Worm (Caenorhabditis elegans) whole organism, young adult: ENCODE results near the gene xtr-1.
A peak's percentile ranks its signal among the peaks of the same experiment; 100 is the strongest.

Experiments
- B0019.2 ChIP-seq: fragments of 200-800 bp; sonication (Bioruptor generic); conservative IDR thresholded peaks from 2 replicates; pipeline ENCODE4 v1.3.6; 2022; ENCODE audit warnings: missing genetic modification reagents, missing genetic modification characterization, missing compliant biosample characterization
- F10E7.11 ChIP-seq: sonication (generic microtip); optimal IDR thresholded peaks from 2 replicates; lab custom pipeline; 2017; ENCODE audit warnings: mild to moderate bottlenecking, missing genetic modification characterization, moderate library complexity, missing compliant biosample characterization
- K12H6.12 ChIP-seq: fragments of 200-800 bp; sonication (Bioruptor generic); optimal IDR thresholded peaks from 2 replicates; lab custom pipeline; 2018; ENCODE audit warnings: mild to moderate bottlenecking, missing genetic modification characterization, missing compliant biosample characterization
- T26A5.8 ChIP-seq: sonication (generic microtip); optimal IDR thresholded peaks from 2 replicates; lab custom pipeline; 2016; ENCODE audit warnings: missing genetic modification characterization, missing compliant biosample characterization
- Y56A3A.18 ChIP-seq: fragments of 200-800 bp; sonication (Bioruptor generic); IDR thresholded peaks from 2 replicates; pipeline ENCODE4 v1.3.6; 2022; ENCODE audit warnings: missing genetic modification reagents, missing genetic modification characterization, missing compliant biosample characterization
- atf-7 ChIP-seq: sonication (generic microtip); optimal IDR thresholded peaks from 2 replicates; lab custom pipeline; 2017; ENCODE audit warnings: mild to moderate bottlenecking, missing genetic modification characterization, missing compliant biosample characterization
- ccch-3 ChIP-seq: fragments of 200-800 bp; sonication (Bioruptor generic); optimal IDR thresholded peaks from 2 replicates; lab custom pipeline; 2018; ENCODE audit warnings: mild to moderate bottlenecking, missing genetic modification characterization, missing compliant biosample characterization
- cebp-2 ChIP-seq: fragments of 200-800 bp; sonication (Bioruptor generic); IDR thresholded peaks from 2 replicates; pipeline ENCODE4 v1.3.6; 2022; ENCODE audit warnings: missing genetic modification characterization, missing compliant biosample characterization
- ceh-100 ChIP-seq: fragments of 200-800 bp; sonication (Bioruptor generic); IDR thresholded peaks from 2 replicates; pipeline ENCODE4 v1.3.6; 2022; ENCODE audit warnings: missing genetic modification reagents, missing genetic modification characterization, missing compliant biosample characterization
- chd-7 ChIP-seq: sonication (generic microtip); optimal IDR thresholded peaks from 2 replicates; lab custom pipeline; 2016; ENCODE audit warnings: mild to moderate bottlenecking, missing genetic modification characterization, moderate library complexity, missing compliant biosample characterization
- dpff-1 ChIP-seq: sonication (generic microtip); optimal IDR thresholded peaks from 2 replicates; lab custom pipeline; 2017; ENCODE audit warnings: mild to moderate bottlenecking, missing genetic modification characterization, missing compliant biosample characterization
- egrh-3 ChIP-seq: fragments of 200-800 bp; sonication (Bioruptor generic); IDR thresholded peaks from 2 replicates; pipeline ENCODE4 v1.3.6; 2022; ENCODE audit warnings: missing genetic modification reagents, missing genetic modification characterization, missing compliant biosample characterization
- ets-4 ChIP-seq: fragments of 200-800 bp; sonication (Bioruptor generic); optimal IDR thresholded peaks from 2 replicates; lab custom pipeline; 2018; ENCODE audit warnings: mild to moderate bottlenecking, missing genetic modification characterization, missing compliant biosample characterization
- hmg-1.2 ChIP-seq: fragments of 200-800 bp; sonication (Bioruptor generic); IDR thresholded peaks from 2 replicates; pipeline ENCODE4 v1.3.6; 2022; ENCODE audit warnings: missing genetic modification reagents, missing genetic modification characterization, missing compliant biosample characterization
- let-526 ChIP-seq: fragments of 200-800 bp; sonication (Bioruptor generic); IDR thresholded peaks from 2 replicates; pipeline ENCODE4 v1.3.6; 2022; ENCODE audit warnings: missing genetic modification reagents, missing genetic modification characterization, missing compliant biosample characterization
- madf-3 ChIP-seq: fragments of 200-800 bp; sonication (Bioruptor generic); IDR thresholded peaks from 2 replicates; pipeline ENCODE4 v1.3.6; 2022; ENCODE audit warnings: missing genetic modification reagents, missing genetic modification characterization, missing compliant biosample characterization
- madf-6 ChIP-seq: fragments of 200-800 bp; sonication (Bioruptor generic); IDR thresholded peaks from 2 replicates; pipeline ENCODE4 v1.3.6; 2022; ENCODE audit warnings: missing genetic modification reagents, missing genetic modification characterization, missing compliant biosample characterization
- mcd-1 ChIP-seq: fragments of 200-800 bp; sonication (Bioruptor generic); IDR thresholded peaks from 2 replicates; pipeline ENCODE4 v1.3.6; 2022; ENCODE audit warnings: missing genetic modification reagents, missing genetic modification characterization, missing compliant biosample characterization
- nfya-1 ChIP-seq: sonication (generic microtip); optimal IDR thresholded peaks from 2 replicates; lab custom pipeline; 2017; ENCODE audit warnings: antibody characterized with exemption, missing compliant biosample characterization, missing genetic modification characterization, borderline replicate concordance; ENCODE audit not compliant: insufficient read depth
- nfya-2 ChIP-seq: fragments of 200-800 bp; sonication (Bioruptor generic); IDR thresholded peaks from 2 replicates; pipeline ENCODE4 v1.3.6; 2022; ENCODE audit warnings: missing genetic modification reagents, missing genetic modification characterization, missing compliant biosample characterization
- nhr-179 ChIP-seq: sonication (generic microtip); optimal IDR thresholded peaks from 2 replicates; lab custom pipeline; 2016; ENCODE audit warnings: mild to moderate bottlenecking, missing genetic modification characterization, missing compliant biosample characterization
- rpc-1 ChIP-seq, 2 experiments: fragments of 150-350 bp in 1 of 2; sonication (generic microtip) in 1 of 2; optimal IDR thresholded peaks; 2 replicates each; lab custom pipeline; 2014 to 2018; ENCODE audit warnings: missing biosample characterization in 1 of 2, missing genetic modification characterization in 1 of 2, missing genetic modification reagents in 1 of 2, missing genotype in 1 of 2
- sea-2 ChIP-seq: fragments of 200-800 bp; sonication (Bioruptor generic); IDR thresholded peaks from 2 replicates; pipeline ENCODE4 v1.3.6; 2022; ENCODE audit warnings: missing genetic modification characterization, missing compliant biosample characterization
- somi-1 ChIP-seq: fragments of 200-800 bp; sonication (Bioruptor generic); optimal IDR thresholded peaks from 2 replicates; lab custom pipeline; 2018; ENCODE audit warnings: mild to moderate bottlenecking, missing genetic modification characterization, missing compliant biosample characterization
- tlf-1 ChIP-seq: fragments of 200-800 bp; sonication (Bioruptor generic); optimal IDR thresholded peaks from 2 replicates; lab custom pipeline; 2018; ENCODE audit warnings: mild to moderate bottlenecking, missing genetic modification characterization, missing compliant biosample characterization
- unc-62 ChIP-seq: fragments of 150-350 bp; optimal IDR thresholded peaks from 2 replicates; lab custom pipeline; 2014; ENCODE audit warnings: missing biosample characterization, missing genetic modification reagents, missing genetic modification characterization
- xnd-1 ChIP-seq: sonication (generic microtip); optimal IDR thresholded peaks from 2 replicates; lab custom pipeline; 2016; ENCODE audit warnings: missing genotype, missing genetic modification reagents, missing genetic modification characterization, missing compliant biosample characterization
- zfh-2 ChIP-seq: fragments of 200-800 bp; sonication (Bioruptor generic); conservative IDR thresholded peaks from 2 replicates; pipeline ENCODE4 v1.3.6; 2022; ENCODE audit warnings: missing genetic modification reagents, missing genetic modification characterization, missing compliant biosample characterization
- ztf-18 ChIP-seq: sonication (generic microtip); optimal IDR thresholded peaks from 2 replicates; lab custom pipeline; 2016; ENCODE audit warnings: missing genotype, mild to moderate bottlenecking, missing genetic modification characterization, missing compliant biosample characterization
- ztf-22 ChIP-seq: fragments of 200-800 bp; sonication (Bioruptor generic); optimal IDR thresholded peaks from 2 replicates; lab custom pipeline; 2018; ENCODE audit warnings: mild to moderate bottlenecking, missing genetic modification characterization, moderate library complexity, missing compliant biosample characterization
- ztf-26 ChIP-seq: sonication (generic microtip); optimal IDR thresholded peaks from 2 replicates; lab custom pipeline; 2017; ENCODE audit warnings: missing genetic modification characterization, missing compliant biosample characterization
- ztf-6 ChIP-seq: fragments of 200-800 bp; sonication (Bioruptor generic); IDR thresholded peaks from 2 replicates; pipeline ENCODE4 v1.3.6; 2022; ENCODE audit warnings: missing genetic modification reagents, missing genetic modification characterization, missing compliant biosample characterization

The xtr-1 gene

ce11 chrX:11814667-11815066, 37.9 kb upstream of the xtr-1 start, which contains the start of gene C34E11.2:
Gene C34E11.2, minus strand, starts transcription at chrX:11814750.
- no peak for TF ChIP-seq ztf-22
- no peak for TF ChIP-seq K12H6.12 (tag; lab: Kevin White, UChicago)
- no peak for TF ChIP-seq let-526
- TF ChIP-seq egrh-3, result peak; percentile 59; the same call in 1 of the 2 replicates
- no peak for TF ChIP-seq madf-6
- TF ChIP-seq T26A5.8 (tag; lab: Kevin White, UChicago), result no peak
- TF ChIP-seq unc-62 (GFP tag; lab: Kevin White, UChicago), result no peak
- no peak for TF ChIP-seq nhr-179 (tag; lab: Kevin White, UChicago)
- TF ChIP-seq ztf-26 (tag; lab: Kevin White, UChicago), result no peak
- no peak for TF ChIP-seq nfya-2
- TF ChIP-seq mcd-1 (GFP tag; lab: Robert Waterston, UW), result no peak
- TF ChIP-seq Y56A3A.18 (GFP tag; lab: Robert Waterston, UW), result no peak
- no peak for TF ChIP-seq B0019.2 (GFP tag; lab: Robert Waterston, UW)
- peak; percentile 88 for TF ChIP-seq zfh-2 (GFP tag; lab: Robert Waterston, UW)
- no peak for TF ChIP-seq ccch-3 (GFP tag; lab: Kevin White, UChicago)
- no peak for TF ChIP-seq cebp-2

- no peak for TF ChIP-seq xnd-1 (tag; lab: Kevin White, UChicago)
- no peak for TF ChIP-seq atf-7 (tag; lab: Kevin White, UChicago)
- no peak for TF ChIP-seq ztf-18 (tag; lab: Kevin White, UChicago)
- TF ChIP-seq madf-3 (GFP tag; lab: Robert Waterston, UW), result no peak
- TF ChIP-seq sea-2, result no peak
- TF ChIP-seq F10E7.11 (tag; lab: Kevin White, UChicago), result no peak
- no peak for TF ChIP-seq T26A5.8 (tag; lab: Kevin White, UChicago)
- TF ChIP-seq, all 124 proteins: peak for 0
Measured at ce11 chrX:11816825-11817224, 35.8 kb upstream of the xtr-1 start.

ce11 chrX:11818711-11819110, 33.9 kb upstream of the xtr-1 start:
- TF ChIP-seq nfya-1 (tag; lab: Kevin White, UChicago) (no peak), tlf-1 (GFP tag; lab: Kevin White, UChicago) (no peak)

ce11 chrX:11821159-11821720, 31.4 kb upstream of the xtr-1 start:
- TF ChIP-seq somi-1 (GFP tag; lab: Kevin White, UChicago), result no peak

- TF ChIP-seq ets-4 (GFP tag; lab: Kevin White, UChicago), result no peak
- no peak for TF ChIP-seq sea-2
- TF ChIP-seq ceh-100 (GFP tag; lab: Robert Waterston, UW), result no peak
- no peak for TF ChIP-seq rpc-1 (optimal IDR thresholded peaks at IDR 0.05; lab: Kevin White, UChicago)
- no peak for TF ChIP-seq rpc-1 (tag; optimal IDR thresholded peaks at IDR 0.05; lab: Kevin White, UChicago)
- no peak for TF ChIP-seq dpff-1 (tag; lab: Kevin White, UChicago)
- no peak for TF ChIP-seq hmg-1.2
Measured at ce11 chrX:11823704-11824103, 28.9 kb upstream of the xtr-1 start, which contains the start of gene tag-241. Gene tag-241, plus strand, starts transcription at chrX:11824004.

ce11 chrX:11826892-11827291, 25.7 kb upstream of the xtr-1 start:
- TF ChIP-seq ceh-100 (GFP tag; lab: Robert Waterston, UW) (no peak), K12H6.12 (tag; lab: Kevin White, UChicago) (no peak), chd-7 (tag; lab: Kevin White, UChicago) (no peak), B0019.2 (GFP tag; lab: Robert Waterston, UW) (no peak), rpc-1 (optimal IDR thresholded peaks at IDR 0.05; lab: Kevin White, UChicago) (no peak), rpc-1 (tag; optimal IDR thresholded peaks at IDR 0.05; lab: Kevin White, UChicago) (no peak), egrh-3 (no peak), ztf-6 (no peak)
